Worm (Caenorhabditis elegans) whole organism, midembryonic: ENCODE data around the gene C23G10.5.

Experiments used
- cog-1 ChIP-seq: sonication (generic microtip); optimal IDR thresholded peaks from 2 replicates; lab custom pipeline; 2016; ENCODE audit warnings: missing genetic modification characterization, missing compliant biosample characterization
- klf-2 ChIP-seq: fragments of 200-800 bp; sonication (Bioruptor generic); conservative IDR thresholded peaks from 2 replicates; pipeline ENCODE4 v1.3.6; 2022; ENCODE audit warnings: missing genetic modification reagents, missing genetic modification characterization, missing compliant biosample characterization
- ref-1 ChIP-seq: fragments of 200-800 bp; sonication (Bioruptor generic); conservative IDR thresholded peaks from 2 replicates; pipeline ENCODE4 v1.3.6; 2022; ENCODE audit warnings: missing genetic modification reagents, missing genetic modification characterization, missing compliant biosample characterization

- TF ChIP-seq klf-2 (GFP tag; lab: Robert Waterston, UW), result no peak
- no peak for TF ChIP-seq ref-1 (GFP tag; lab: Robert Waterston, UW)
- TF ChIP-seq cog-1 (tag; lab: Kevin White, UChicago), result no peak
These were observed 7.8 kb upstream of the C23G10.5 start, which contains the start of gene nas-28 for ce11 chrIII:6183118-6183517.
